Worm (Caenorhabditis elegans) whole organism, L4 larva: ENCODE results near the gene F59A1.13.
A peak's percentile ranks its signal among the peaks of the same experiment; 100 is the strongest.

Source experiments
- F44E2.7 ChIP-seq: fragments of 200-800 bp; sonication (Bioruptor generic); IDR thresholded peaks from 2 replicates; pipeline ENCODE4 v2.1.2; 2022; ENCODE audit warnings: missing genetic modification characterization, missing compliant biosample characterization
- F49E8.2 ChIP-seq: sonication (generic microtip); optimal IDR thresholded peaks from 2 replicates; lab custom pipeline; 2016; ENCODE audit warnings: missing compliant biosample characterization, mild to moderate bottlenecking, missing genetic modification characterization, borderline replicate concordance
- R02D3.7 ChIP-seq: fragments of 150-350 bp; sonication (generic microtip); optimal IDR thresholded peaks from 3 replicates; lab custom pipeline; 2014; ENCODE audit warnings: missing biosample characterization, missing genetic modification characterization
- Y105C5A.15 ChIP-seq: fragments of 200-800 bp; sonication (Bioruptor generic); IDR thresholded peaks from 2 replicates; pipeline ENCODE4 v1.3.6; 2022; ENCODE audit warnings: missing genetic modification characterization, missing compliant biosample characterization
- arid-1 ChIP-seq: fragments of 200-800 bp; sonication (Bioruptor generic); conservative IDR thresholded peaks from 2 replicates; pipeline ENCODE4 v1.3.6; 2022; ENCODE audit warnings: missing genetic modification reagents, missing genetic modification characterization, missing compliant biosample characterization
- ceh-44 ChIP-seq: fragments of 200-800 bp; sonication (Bioruptor generic); IDR thresholded peaks from 2 replicates; pipeline ENCODE4 v1.3.6; 2022; ENCODE audit warnings: missing genetic modification reagents, missing genetic modification characterization, missing compliant biosample characterization
- ceh-62 ChIP-seq: sonication (generic microtip); optimal IDR thresholded peaks from 2 replicates; lab custom pipeline; 2017; ENCODE audit warnings: missing biosample characterization, missing genetic modification characterization
- ctbp-1 ChIP-seq: fragments of 200-800 bp; sonication (Bioruptor generic); IDR thresholded peaks from 2 replicates; pipeline ENCODE4 v1.3.6; 2022; ENCODE audit warnings: missing genetic modification reagents, missing genetic modification characterization, missing compliant biosample characterization
- dmd-8 ChIP-seq: fragments of 200-800 bp; sonication (Bioruptor generic); IDR thresholded peaks from 2 replicates; pipeline ENCODE4 v1.3.6; 2022; ENCODE audit warnings: missing genetic modification characterization, missing compliant biosample characterization
- dmd-9 ChIP-seq: fragments of 200-800 bp; sonication (Bioruptor generic); IDR thresholded peaks from 2 replicates; pipeline ENCODE4 v1.3.6; 2022; ENCODE audit warnings: missing genetic modification reagents, missing genetic modification characterization, missing compliant biosample characterization
- dpl-1 ChIP-seq: fragments of 150-350 bp; optimal IDR thresholded peaks from 2 replicates; lab custom pipeline; 2014; ENCODE audit warnings: missing biosample characterization, missing genetic modification reagents, missing genetic modification characterization
- egl-43 ChIP-seq: fragments of 200-800 bp; sonication (Bioruptor generic); IDR thresholded peaks from 2 replicates; pipeline ENCODE4 v1.3.6; 2022; ENCODE audit warnings: missing genetic modification reagents, missing genetic modification characterization, missing compliant biosample characterization
- fkh-10 ChIP-seq: fragments of 150-350 bp; optimal IDR thresholded peaks from 2 replicates; lab custom pipeline; 2014; ENCODE audit warnings: missing biosample characterization, missing genetic modification reagents, missing genetic modification characterization
- hlh-11 ChIP-seq: fragments of 200-800 bp; sonication (Bioruptor generic); optimal IDR thresholded peaks from 2 replicates; lab custom pipeline; 2018; ENCODE audit warnings: mild to moderate bottlenecking, missing genetic modification characterization, missing compliant biosample characterization
- hlh-30 ChIP-seq: sonication (generic microtip); optimal IDR thresholded peaks from 2 replicates; lab custom pipeline; 2017; ENCODE audit warnings: antibody characterized with exemption, mild to moderate bottlenecking, missing genetic modification characterization, missing compliant biosample characterization; ENCODE audit not compliant: insufficient read depth
- lin-29 ChIP-seq: fragments of 200-800 bp; sonication (Bioruptor generic); IDR thresholded peaks from 2 replicates; pipeline ENCODE4 v1.3.6; 2022; ENCODE audit warnings: missing genetic modification reagents, missing genetic modification characterization, missing compliant biosample characterization
- lin-39 ChIP-seq: fragments of 150-350 bp; optimal IDR thresholded peaks from 2 replicates; lab custom pipeline; 2014; ENCODE audit warnings: missing biosample characterization, missing genetic modification reagents, missing genetic modification characterization
- lir-3 ChIP-seq: sonication (generic microtip); optimal IDR thresholded peaks from 2 replicates; lab custom pipeline; 2016; ENCODE audit warnings: mild to moderate bottlenecking, missing genetic modification characterization, missing compliant biosample characterization
- mdt-29 ChIP-seq: fragments of 200-800 bp; sonication (Bioruptor generic); IDR thresholded peaks from 2 replicates; pipeline ENCODE4 v1.3.6; 2022; ENCODE audit warnings: missing genetic modification reagents, missing genetic modification characterization, missing compliant biosample characterization
- mep-1 ChIP-seq: fragments of 150-350 bp; sonication (generic microtip); optimal IDR thresholded peaks from 3 replicates; lab custom pipeline; 2014; ENCODE audit warnings: missing biosample characterization, missing genetic modification characterization
- nhr-111 ChIP-seq: fragments of 200-800 bp; sonication (Bioruptor generic); optimal IDR thresholded peaks from 2 replicates; lab custom pipeline; 2018; ENCODE audit warnings: mild to moderate bottlenecking, missing genetic modification characterization, missing compliant biosample characterization
- nhr-25 ChIP-seq: sonication (generic microtip); optimal IDR thresholded peaks from 2 replicates; lab custom pipeline; 2017; ENCODE audit warnings: missing genetic modification characterization, mild to moderate bottlenecking, missing compliant biosample characterization, antibody characterized with exemption, moderate library complexity, borderline replicate concordance; ENCODE audit not compliant: insufficient read depth
- nhr-48 ChIP-seq: sonication (generic microtip); optimal IDR thresholded peaks from 2 replicates; lab custom pipeline; 2016; ENCODE audit warnings: mild to moderate bottlenecking, missing genetic modification characterization, missing compliant biosample characterization
- nhr-76 ChIP-seq: fragments of 150-350 bp; optimal IDR thresholded peaks from 2 replicates; lab custom pipeline; 2014; ENCODE audit warnings: missing biosample characterization, missing genetic modification characterization
- nhr-77 ChIP-seq: fragments of 150-350 bp; optimal IDR thresholded peaks from 2 replicates; lab custom pipeline; 2014; ENCODE audit warnings: missing biosample characterization, missing genetic modification characterization
- pha-4 ChIP-seq, 2 experiments: fragments of 150-350 bp in 1 of 2; fragments of 200-800 bp in 1 of 2; sonication (Bioruptor generic) in 1 of 2; IDR thresholded peaks in 1 of 2; optimal IDR thresholded peaks in 1 of 2; 2 replicates each; pipeline versions ENCODE4 v1.3.6 to Lab custom; 2014 to 2022; ENCODE audit warnings: missing genetic modification characterization in 2 of 2, missing genetic modification reagents in 2 of 2, missing biosample characterization in 1 of 2, missing compliant biosample characterization in 1 of 2
- sdz-12 ChIP-seq: fragments of 200-800 bp; sonication (Bioruptor generic); optimal IDR thresholded peaks from 2 replicates; lab custom pipeline; 2018; ENCODE audit warnings: mild to moderate bottlenecking, missing genetic modification characterization, missing compliant biosample characterization
- set-16 ChIP-seq: fragments of 200-800 bp; sonication (Bioruptor generic); IDR thresholded peaks from 2 replicates; pipeline ENCODE4 v1.3.6; 2022; ENCODE audit warnings: missing genetic modification reagents, missing genetic modification characterization, missing compliant biosample characterization
- skn-1 ChIP-seq: fragments of 150-350 bp; optimal IDR thresholded peaks from 2 replicates; lab custom pipeline; 2014; ENCODE audit warnings: missing biosample characterization, missing genetic modification characterization
- snpc-4 ChIP-seq: fragments of 150-350 bp; optimal IDR thresholded peaks from 2 replicates; lab custom pipeline; 2014; ENCODE audit warnings: missing biosample characterization, missing genetic modification characterization
- tra-1 ChIP-seq: fragments of 200-800 bp; sonication (Bioruptor generic); IDR thresholded peaks from 2 replicates; pipeline ENCODE4 v1.3.6; 2022; ENCODE audit warnings: missing genetic modification reagents, missing genetic modification characterization, missing compliant biosample characterization
- unc-130 ChIP-seq: sonication (generic microtip); optimal IDR thresholded peaks from 2 replicates; lab custom pipeline; 2016; ENCODE audit warnings: missing genetic modification reagents, missing genetic modification characterization, missing compliant biosample characterization
- vab-7 ChIP-seq: fragments of 200-800 bp; sonication (Bioruptor generic); IDR thresholded peaks from 2 replicates; pipeline ENCODE4 v1.3.6; 2022; ENCODE audit warnings: missing genetic modification reagents, missing genetic modification characterization, missing compliant biosample characterization
- ztf-11 ChIP-seq: fragments of 150-350 bp; optimal IDR thresholded peaks from 2 replicates; lab custom pipeline; 2014; ENCODE audit warnings: missing biosample characterization, missing genetic modification characterization
- ztf-7 ChIP-seq: fragments of 150-350 bp; optimal IDR thresholded peaks from 2 replicates; lab custom pipeline; 2014; ENCODE audit warnings: missing biosample characterization, missing genetic modification characterization

The F59A1.13 gene

ce11 chrV:17683290-17683689, 7.5 kb downstream of the F59A1.13 start:
- TF ChIP-seq ztf-7 (no peak), set-16 (peak; percentile 84)

ce11 chrV:17676553-17676952, 14.3 kb downstream of the F59A1.13 start, which contains the start of gene str-92:
Gene str-92, minus strand, starts transcription at chrV:17676653.
- no peak for TF ChIP-seq fkh-10
- no peak for TF ChIP-seq sdz-12
- TF ChIP-seq tra-1 (GFP tag; lab: Robert Waterston, UW): no peak
- TF ChIP-seq pha-4 (GFP tag; IDR thresholded peaks at IDR 0.05; lab: Robert Waterston, UW): no peak
- TF ChIP-seq pha-4 (tag; optimal IDR thresholded peaks at IDR 0.05; lab: Kevin White, UChicago): no peak
- no peak for TF ChIP-seq mep-1 (tag; lab: Kevin White, UChicago)
- no peak for TF ChIP-seq nhr-76 (tag; lab: Kevin White, UChicago)
- TF ChIP-seq F49E8.2 (tag; lab: Kevin White, UChicago): no peak
- TF ChIP-seq ceh-44 (GFP tag; lab: Robert Waterston, UW): no peak
- TF ChIP-seq hlh-30: no peak
- TF ChIP-seq unc-130 (GFP tag; lab: Kevin White, UChicago): no peak

ce11 chrV:17673343-17673742, 17.5 kb downstream of the F59A1.13 start, which contains the start of gene str-93:
Gene str-93, minus strand, starts transcription at chrV:17673443.
- no peak for TF ChIP-seq dpl-1 (GFP tag; lab: Kevin White, UChicago)
- TF ChIP-seq hlh-11 (tag; lab: Kevin White, UChicago): no peak
- TF ChIP-seq ceh-62 (tag; lab: Kevin White, UChicago): no peak
- no peak for TF ChIP-seq dmd-8 (GFP tag; lab: Robert Waterston, UW)
- TF ChIP-seq skn-1 (tag; lab: Kevin White, UChicago): no peak
- no peak for TF ChIP-seq Y105C5A.15 (GFP tag; lab: Robert Waterston, UW)
- no peak for TF ChIP-seq vab-7

ce11 chrV:17668531-17668930, 22.3 kb downstream of the F59A1.13 start, which contains the start of gene str-89:
Gene str-89, plus strand, starts transcription at chrV:17668831.
- TF ChIP-seq nhr-77 (no peak), egl-43 (no peak), mdt-29 (GFP tag; lab: Robert Waterston, UW) (no peak), lin-29 (GFP tag; lab: Robert Waterston, UW) (no peak), ctbp-1 (GFP tag; lab: Robert Waterston, UW) (no peak), arid-1 (GFP tag; lab: Robert Waterston, UW) (no peak), R02D3.7 (tag; lab: Kevin White, UChicago) (no peak), nhr-25 (tag; lab: Kevin White, UChicago) (no peak), set-16 (no peak), nhr-48 (tag; lab: Kevin White, UChicago) (no peak), F44E2.7 (no peak), ztf-11 (no peak), lir-3 (tag; lab: Kevin White, UChicago) (no peak), nhr-111 (GFP tag; lab: Kevin White, UChicago) (no peak), dmd-9 (GFP tag; lab: Robert Waterston, UW) (no peak)

ce11 chrV:17667676-17668075, 23.1 kb downstream of the F59A1.13 start, which contains the start of gene F59A1.12:
Gene F59A1.12, minus strand, starts transcription at chrV:17667776.
- no peak for TF ChIP-seq lin-39 (tag; lab: Kevin White, UChicago)
- no peak for TF ChIP-seq snpc-4
- TF ChIP-seq vab-7: no peak
- TF ChIP-seq, all 104 proteins: peak for 0
